Fruit fly (Drosophila melanogaster) ovary, adult (tissue): ENCODE results near the gene CG13250.

Experiments used
- CG17801 ChIP-seq: fragments of 200-800 bp; optimal IDR thresholded peaks from 2 replicates; lab custom pipeline; 2019; ENCODE audit warnings: missing biosample characterization, mild to moderate bottlenecking, missing genetic modification characterization, moderate library complexity; ENCODE audit not compliant: partially characterized antibody

CG13250 gene

dm6 chr3L:20562649-20563048 is 29.1 kb downstream of the CG13250 start:
- no peak for TF ChIP-seq CG17801

- no peak for TF ChIP-seq CG17801
Observed at dm6 chr3L:20563767-20564166, 30.3 kb downstream of the CG13250 start.

dm6 chr3L:20565561-20566128 is 32.1 kb downstream of the CG13250 start:
- no peak for TF ChIP-seq CG17801

dm6 chr3L:20570134-20570533 is 36.6 kb downstream of the CG13250 start:
- no peak for TF ChIP-seq CG17801

dm6 chr3L:20576504-20576903 is 43.0 kb downstream of the CG13250 start:
- TF ChIP-seq CG17801 = no peak

- TF ChIP-seq CG17801 = no peak
Observed at dm6 chr3L:20580614-20581013, 47.1 kb downstream of the CG13250 start.

- no peak for TF ChIP-seq CG17801
Observed at dm6 chr3L:20582354-20582753, 48.8 kb downstream of the CG13250 start.

dm6 chr3L:20583919-20584318 is 50.4 kb downstream of the CG13250 start:
- TF ChIP-seq CG17801 = no peak
